Worm (Caenorhabditis elegans) whole organism, young adult: ENCODE data around the gene M153.5.

Experiments used
- B0336.3 ChIP-seq: fragments of 200-800 bp; sonication (Bioruptor generic); IDR thresholded peaks from 2 replicates; pipeline ENCODE4 v1.3.6; 2022; ENCODE audit warnings: missing genetic modification characterization, missing compliant biosample characterization
- D2030.7 ChIP-seq: fragments of 200-800 bp; sonication (Bioruptor generic); IDR thresholded peaks from 2 replicates; pipeline ENCODE4 v1.3.6; 2022; ENCODE audit warnings: missing genetic modification reagents, missing genetic modification characterization, missing compliant biosample characterization
- F23B12.7 ChIP-seq: sonication (generic microtip); optimal IDR thresholded peaks from 2 replicates; lab custom pipeline; 2017; ENCODE audit warnings: missing genetic modification characterization, mild to moderate bottlenecking, missing compliant biosample characterization, antibody characterized with exemption, moderate library complexity; ENCODE audit not compliant: insufficient read depth
- F33H1.4 ChIP-seq: fragments of 200-800 bp; sonication (Bioruptor generic); IDR thresholded peaks from 2 replicates; pipeline ENCODE4 v1.3.6; 2022; ENCODE audit warnings: missing genetic modification reagents, missing genetic modification characterization, missing compliant biosample characterization
- F57A8.1 ChIP-seq: fragments of 200-800 bp; sonication (Bioruptor generic); optimal IDR thresholded peaks from 2 replicates; lab custom pipeline; 2018; ENCODE audit warnings: mild to moderate bottlenecking, missing genetic modification characterization, moderate library complexity, missing compliant biosample characterization
- K11D2.4 ChIP-seq: fragments of 200-800 bp; sonication (Bioruptor generic); IDR thresholded peaks from 2 replicates; pipeline ENCODE4 v1.3.6; 2022; ENCODE audit warnings: missing genetic modification reagents, missing genetic modification characterization, missing compliant biosample characterization
- K12H6.12 ChIP-seq: fragments of 200-800 bp; sonication (Bioruptor generic); optimal IDR thresholded peaks from 2 replicates; lab custom pipeline; 2018; ENCODE audit warnings: mild to moderate bottlenecking, missing genetic modification characterization, missing compliant biosample characterization
- T07F8.4 ChIP-seq: sonication (generic microtip); optimal IDR thresholded peaks from 2 replicates; lab custom pipeline; 2016; ENCODE audit warnings: mild to moderate bottlenecking, missing genetic modification characterization, moderate library complexity, missing compliant biosample characterization
- Y53F4B.3 ChIP-seq: fragments of 200-800 bp; sonication (Bioruptor generic); IDR thresholded peaks from 2 replicates; pipeline ENCODE4 v1.3.6; 2022; ENCODE audit warnings: missing genetic modification reagents, missing genetic modification characterization, missing compliant biosample characterization
- Y53G8AR.9 ChIP-seq: fragments of 200-800 bp; sonication (Bioruptor generic); conservative IDR thresholded peaks from 2 replicates; pipeline ENCODE4 v1.3.6; 2022; ENCODE audit warnings: missing genetic modification reagents, missing genetic modification characterization, missing compliant biosample characterization
- Y67H2A.10 ChIP-seq: fragments of 200-800 bp; sonication (Bioruptor generic); conservative IDR thresholded peaks from 2 replicates; pipeline ENCODE4 v1.3.6; 2022; ENCODE audit warnings: missing genetic modification reagents, missing genetic modification characterization, missing compliant biosample characterization
- akir-1 ChIP-seq: fragments of 200-800 bp; sonication (Bioruptor generic); optimal IDR thresholded peaks from 2 replicates; lab custom pipeline; 2018; ENCODE audit warnings: mild to moderate bottlenecking, missing genetic modification characterization, moderate library complexity, missing compliant biosample characterization
- aptf-2 ChIP-seq: fragments of 200-800 bp; sonication (Bioruptor generic); conservative IDR thresholded peaks from 2 replicates; pipeline ENCODE4 v1.3.6; 2022; ENCODE audit warnings: missing genetic modification reagents, missing genetic modification characterization, missing compliant biosample characterization
- attf-3 ChIP-seq: fragments of 200-800 bp; sonication (Bioruptor generic); conservative IDR thresholded peaks from 2 replicates; pipeline ENCODE4 v1.3.6; 2022; ENCODE audit warnings: missing genetic modification reagents, missing genetic modification characterization, missing compliant biosample characterization
- attf-5 ChIP-seq: fragments of 200-800 bp; sonication (Bioruptor generic); optimal IDR thresholded peaks from 2 replicates; lab custom pipeline; 2018; ENCODE audit warnings: mild to moderate bottlenecking, missing genetic modification characterization, missing compliant biosample characterization
- bed-1 ChIP-seq: fragments of 200-800 bp; sonication (Bioruptor generic); IDR thresholded peaks from 2 replicates; pipeline ENCODE4 v1.3.6; 2022; ENCODE audit warnings: missing genetic modification reagents, missing genetic modification characterization, missing compliant biosample characterization
- bed-2 ChIP-seq: fragments of 200-800 bp; sonication (Bioruptor generic); IDR thresholded peaks from 2 replicates; pipeline ENCODE4 v1.3.6; 2022; ENCODE audit warnings: missing genetic modification reagents, missing genetic modification characterization, missing compliant biosample characterization
- die-1 ChIP-seq: sonication (generic microtip); optimal IDR thresholded peaks from 2 replicates; lab custom pipeline; 2016; ENCODE audit warnings: missing genotype, mild to moderate bottlenecking, missing genetic modification characterization, missing compliant biosample characterization
- efl-1 ChIP-seq: fragments of 150-350 bp; optimal IDR thresholded peaks from 2 replicates; lab custom pipeline; 2014; ENCODE audit warnings: missing biosample characterization, missing genetic modification reagents, missing genetic modification characterization
- egl-18 ChIP-seq: fragments of 200-800 bp; sonication (Bioruptor generic); IDR thresholded peaks from 2 replicates; pipeline ENCODE4 v1.3.6; 2022; ENCODE audit warnings: missing genetic modification reagents, missing genetic modification characterization, missing compliant biosample characterization
- ets-4 ChIP-seq: fragments of 200-800 bp; sonication (Bioruptor generic); optimal IDR thresholded peaks from 2 replicates; lab custom pipeline; 2018; ENCODE audit warnings: mild to moderate bottlenecking, missing genetic modification characterization, missing compliant biosample characterization
- hlh-26 ChIP-seq: fragments of 200-800 bp; sonication (Bioruptor generic); conservative IDR thresholded peaks from 2 replicates; pipeline ENCODE4 v1.3.6; 2022; ENCODE audit warnings: missing genetic modification reagents, missing genetic modification characterization, missing compliant biosample characterization
- lir-1 ChIP-seq: fragments of 200-800 bp; sonication (Bioruptor generic); conservative IDR thresholded peaks from 2 replicates; pipeline ENCODE4 v1.3.6; 2022; ENCODE audit warnings: missing genetic modification reagents, missing genetic modification characterization, missing compliant biosample characterization
- lsy-27 ChIP-seq: sonication (generic microtip); optimal IDR thresholded peaks from 2 replicates; lab custom pipeline; 2017; ENCODE audit warnings: missing genetic modification characterization, mild to moderate bottlenecking, missing compliant biosample characterization, antibody characterized with exemption, missing genotype, borderline replicate concordance; ENCODE audit not compliant: insufficient read depth
- mel-28 ChIP-seq: sonication (generic microtip); optimal IDR thresholded peaks from 2 replicates; lab custom pipeline; 2016; ENCODE audit warnings: borderline replicate concordance, mild to moderate bottlenecking, missing genetic modification characterization, missing compliant biosample characterization
- nhr-179 ChIP-seq: sonication (generic microtip); optimal IDR thresholded peaks from 2 replicates; lab custom pipeline; 2016; ENCODE audit warnings: mild to moderate bottlenecking, missing genetic modification characterization, missing compliant biosample characterization
- nhr-80 ChIP-seq: sonication (generic microtip); optimal IDR thresholded peaks from 2 replicates; lab custom pipeline; 2016; ENCODE audit warnings: missing genetic modification characterization, missing compliant biosample characterization
- rcor-1 ChIP-seq: fragments of 200-800 bp; sonication (Bioruptor generic); IDR thresholded peaks from 2 replicates; pipeline ENCODE4 v1.3.6; 2022; ENCODE audit warnings: missing genetic modification reagents, missing genetic modification characterization, missing compliant biosample characterization
- rec-8 ChIP-seq, 2 experiments: sonication (generic microtip); optimal IDR thresholded peaks; 2 replicates each; lab custom pipeline; 2016; ENCODE audit warnings: mild to moderate bottlenecking in 2 of 2, missing genetic modification characterization in 2 of 2, missing genetic modification reagents in 2 of 2, missing genotype in 2 of 2, missing biosample characterization in 1 of 2, missing compliant biosample characterization in 1 of 2, moderate library complexity in 1 of 2
- snpc-1.3 ChIP-seq: sonication (generic microtip); optimal IDR thresholded peaks from 2 replicates; lab custom pipeline; 2017; ENCODE audit warnings: missing genetic modification characterization, mild to moderate bottlenecking, missing compliant biosample characterization, antibody characterized with exemption, moderate library complexity, missing genotype, missing genetic modification reagents; ENCODE audit not compliant: insufficient read depth
- tlf-1 ChIP-seq: fragments of 200-800 bp; sonication (Bioruptor generic); optimal IDR thresholded peaks from 2 replicates; lab custom pipeline; 2018; ENCODE audit warnings: mild to moderate bottlenecking, missing genetic modification characterization, missing compliant biosample characterization
- unc-130 ChIP-seq: sonication (generic microtip); optimal IDR thresholded peaks from 2 replicates; lab custom pipeline; 2016; ENCODE audit warnings: missing genetic modification reagents, missing genetic modification characterization, missing compliant biosample characterization
- zim-3 ChIP-seq: sonication (generic microtip); optimal IDR thresholded peaks from 2 replicates; lab custom pipeline; 2017; ENCODE audit warnings: mild to moderate bottlenecking, missing genetic modification characterization, moderate library complexity, missing compliant biosample characterization
- ztf-18 ChIP-seq: sonication (generic microtip); optimal IDR thresholded peaks from 2 replicates; lab custom pipeline; 2016; ENCODE audit warnings: missing genotype, mild to moderate bottlenecking, missing genetic modification characterization, missing compliant biosample characterization

Gene M153.5

ce11 chrX:12125308-12125707 is 18.5 kb upstream of the M153.5 start, which contains the start of gene lgc-18:
Gene lgc-18, plus strand, starts transcription at chrX:12125608.
- TF ChIP-seq Y53F4B.3 (no peak), hlh-26 (GFP tag; lab: Robert Waterston, UW) (no peak), rcor-1 (no peak), aptf-2 (no peak), efl-1 (GFP tag; lab: Kevin White, UChicago) (no peak), Y53G8AR.9 (no peak)

- TF ChIP-seq tlf-1 (GFP tag; lab: Kevin White, UChicago) (no peak), bed-2 (GFP tag; lab: Robert Waterston, UW) (no peak), nhr-179 (tag; lab: Kevin White, UChicago) (no peak), B0336.3 (GFP tag; lab: Robert Waterston, UW) (no peak), mel-28 (no peak), F33H1.4 (GFP tag; lab: Robert Waterston, UW) (no peak), F23B12.7 (tag; lab: Kevin White, UChicago) (no peak), K11D2.4 (GFP tag; lab: Robert Waterston, UW) (no peak)
Measured at ce11 chrX:12141051-12141450, 2.7 kb upstream of the M153.5 start, which contains the start of gene lyst-1. Gene lyst-1, minus strand, starts transcription at chrX:12141151.

ce11 chrX:12142569-12142968 is 1.2 kb upstream of the M153.5 start, which contains the start of gene M153.3:
Gene M153.3, plus strand, starts transcription at chrX:12142869.
- TF ChIP-seq D2030.7 (GFP tag; lab: Robert Waterston, UW): no peak
- TF ChIP-seq zim-3 (tag; lab: Kevin White, UChicago): no peak
- no peak for TF ChIP-seq die-1
- TF ChIP-seq lsy-27 (tag; lab: Kevin White, UChicago): no peak
- TF ChIP-seq F23B12.7 (tag; lab: Kevin White, UChicago): no peak
- no peak for TF ChIP-seq attf-3 (GFP tag; lab: Robert Waterston, UW)

- TF ChIP-seq rec-8 (tag; optimal IDR thresholded peaks at IDR 0.05; lab: Kevin White, UChicago): no peak
- no peak for TF ChIP-seq unc-130 (GFP tag; lab: Kevin White, UChicago)
Measured at ce11 chrX:12145919-12146318, 2.1 kb downstream of the M153.5 start.

- no peak for TF ChIP-seq bed-1
- peak; percentile 63 for TF ChIP-seq nhr-80
- TF ChIP-seq akir-1 (GFP tag; lab: Kevin White, UChicago): no peak
Measured at ce11 chrX:12146453-12147085, 2.8 kb downstream of the M153.5 start, which contains the start of gene pycr-1. Gene pycr-1, plus strand, starts transcription at chrX:12146832.

ce11 chrX:12149638-12150137 is 5.9 kb downstream of the M153.5 start, which contains the start of gene znf-474:
Gene znf-474, plus strand, starts transcription at chrX:12149924.
- TF ChIP-seq F57A8.1 (GFP tag; lab: Kevin White, UChicago): no peak
- no peak for TF ChIP-seq lir-1 (GFP tag; lab: Robert Waterston, UW)
- no peak for TF ChIP-seq egl-18 (GFP tag; lab: Robert Waterston, UW)
- TF ChIP-seq ztf-18: no peak
- TF ChIP-seq Y67H2A.10: no peak
- TF ChIP-seq K12H6.12: no peak
- no peak for TF ChIP-seq T07F8.4
- TF ChIP-seq ets-4 (GFP tag; lab: Kevin White, UChicago): no peak
- TF ChIP-seq attf-5 (GFP tag; lab: Kevin White, UChicago): no peak
- TF ChIP-seq snpc-1.3 (tag; lab: Kevin White, UChicago): no peak
